Fruit fly (Drosophila melanogaster): Measurements from ENCODE around the gene CG17681.
A peak's percentile ranks its signal among the peaks of the same experiment; 100 is the strongest.

The CG17681 gene

dm6 chr2L:18148552-18149219, 4.2 kb upstream of the CG17681 start (continued):
- TF ChIP-seq CG14441 (GFP tag; IDR thresholded peaks at IDR 0.05) (peak; percentile 47; the same call in 1 of the 2 replicates), CG34376 (GFP tag; optimal IDR thresholded peaks at IDR 0.05) (peak; percentile 95), CG16779 (GFP tag; IDR thresholded peaks at IDR 0.05) (peak; percentile 43; the same call in 1 of the 2 replicates), fu2 (GFP tag; optimal IDR thresholded peaks at IDR 0.05) (no peak), Dfd (GFP tag; optimal IDR thresholded peaks at IDR 0.05) (no peak), Optix (GFP tag; IDR thresholded peaks at IDR 0.05) (peak; percentile 41; the same call in 1 of the 3 replicates), Gsc (GFP tag; IDR thresholded peaks at IDR 0.05) (no peak), Dip2 (GFP tag; IDR thresholded peaks at IDR 0.05) (no peak), unc-4 (GFP tag; IDR thresholded peaks at IDR 0.05; ENCODE audit: partially characterized antibody) (no peak), NK7.1 (GFP tag; optimal IDR thresholded peaks at IDR 0.05) (no peak), Dref (GFP tag; IDR thresholded peaks at IDR 0.05) (no peak), CHES-1-like (GFP tag; optimal IDR thresholded peaks at IDR 0.05) (peak; percentile 67), Neu2 (GFP tag; optimal IDR thresholded peaks at IDR 0.05; ENCODE audit: borderline replicate concordance) (no peak), unpg (GFP tag; optimal IDR thresholded peaks at IDR 0.05) (peak; percentile 41), pita (GFP tag; optimal IDR thresholded peaks at IDR 0.05) (no peak), Drgx (GFP tag; IDR thresholded peaks at IDR 0.05) (0 out of 2 replicates have a peak, but pooled peaks have one; percentile 14), psq (GFP tag; optimal IDR thresholded peaks at IDR 0.05) (peak; percentile 31), Poxn (GFP tag; IDR thresholded peaks at IDR 0.05) (no peak), nerfin-1 (tag; optimal IDR thresholded peaks at IDR 0.05) (peak; percentile 66), CG13296 (GFP tag; optimal IDR thresholded peaks at IDR 0.05) (peak; percentile 83), H15 (GFP tag; IDR thresholded peaks at IDR 0.05) (no peak), ind (GFP tag; optimal IDR thresholded peaks at IDR 0.05) (peak; percentile 5), slp2 (GFP tag; optimal IDR thresholded peaks at IDR 0.05) (no peak), CG6654 (GFP tag; optimal IDR thresholded peaks at IDR 0.05) (peak; percentile 14), CG9797 (GFP tag; optimal IDR thresholded peaks at IDR 0.05) (no peak), prd (optimal IDR thresholded peaks at IDR 0.05) (no peak), prd (GFP tag; IDR thresholded peaks at IDR 0.05) (no peak; the same call in 2 of the 3 replicates), CG1529 (GFP tag; optimal IDR thresholded peaks at IDR 0.05) (peak; percentile 68), CG8359 (GFP tag; optimal IDR thresholded peaks at IDR 0.05; ENCODE audit: borderline replicate concordance) (peak; percentile 53), CG2120 (GFP tag; optimal IDR thresholded peaks at IDR 0.05) (peak; percentile 38), row (GFP tag; IDR thresholded peaks at IDR 0.05) (no peak), dpn (GFP tag; optimal IDR thresholded peaks at IDR 0.05) (peak; percentile 14 to 36), CG8924 (tag; optimal IDR thresholded peaks at IDR 0.05) (peak; percentile 11), Fer3 (tag; optimal IDR thresholded peaks at IDR 0.05) (peak; percentile 67), pnt (GFP tag; optimal IDR thresholded peaks at IDR 0.05) (peak; percentile 21), Nf-YC (tag; optimal IDR thresholded peaks at IDR 0.05) (peak; percentile 55), Fer2 (tag; optimal IDR thresholded peaks at IDR 0.05) (peak; percentile 20), Doc2 (GFP tag; IDR thresholded peaks at IDR 0.05) (no peak), CG14014 (GFP tag; IDR thresholded peaks at IDR 0.05) (peak; percentile 70; the same call in 1 of the 2 replicates), CG12744 (GFP tag; optimal IDR thresholded peaks at IDR 0.05) (no peak), MBD-R2 (GFP tag; IDR thresholded peaks at IDR 0.05) (peak; percentile 29; the same call in 1 of the 2 replicates), HmgZ (tag; optimal IDR thresholded peaks at IDR 0.05) (peak; percentile 77), shn (GFP tag; optimal IDR thresholded peaks at IDR 0.05) (peak; percentile 18), Bgb (GFP tag; IDR thresholded peaks at IDR 0.05; ENCODE audit: partially characterized antibody) (no peak), BEAF-32 (GFP tag; optimal IDR thresholded peaks at IDR 0.05) (no peak), CG14050 (GFP tag; IDR thresholded peaks at IDR 0.05) (no peak; the same call in 2 of the 3 replicates), CG11504 (tag; optimal IDR thresholded peaks at IDR 0.05) (peak; percentile 50), hth (optimal IDR thresholded peaks at IDR 0.05) (no peak), CG11695 (GFP tag; IDR thresholded peaks at IDR 0.05) (no peak), HLH54F (GFP tag; optimal IDR thresholded peaks at IDR 0.05) (peak; percentile 6), zen (tag; optimal IDR thresholded peaks at IDR 0.05) (no peak)

Measured in whole organism, embryonic.